Worm (Caenorhabditis elegans) whole organism, mixed stage, embryonic: ENCODE results near the gene pup-2.

Experiments used
- ceh-43 ChIP-seq: fragments of 200-800 bp; sonication (Bioruptor generic); optimal IDR thresholded peaks from 2 replicates; lab custom pipeline; 2018; ENCODE audit warnings: mild to moderate bottlenecking, missing genetic modification characterization, moderate library complexity, missing compliant biosample characterization
- cnd-1 ChIP-seq: fragments of 200-800 bp; sonication (Bioruptor generic); optimal IDR thresholded peaks from 2 replicates; lab custom pipeline; 2018; ENCODE audit warnings: mild to moderate bottlenecking, missing genetic modification characterization, missing compliant biosample characterization
- elt-3 ChIP-seq: fragments of 150-350 bp; optimal IDR thresholded peaks from 2 replicates; lab custom pipeline; 2014; ENCODE audit warnings: missing biosample characterization, missing genetic modification characterization
- mab-5 ChIP-seq: fragments of 150-350 bp; optimal IDR thresholded peaks from 2 replicates; lab custom pipeline; 2014; ENCODE audit warnings: missing biosample characterization, missing genetic modification characterization
- mep-1 ChIP-seq: fragments of 150-350 bp; optimal IDR thresholded peaks from 2 replicates; lab custom pipeline; 2017; ENCODE audit warnings: missing biosample characterization, missing genetic modification reagents, missing genetic modification characterization, inconsistent platforms
- pha-4 ChIP-seq: fragments of 150-350 bp; optimal IDR thresholded peaks from 2 replicates; lab custom pipeline; 2018; ENCODE audit warnings: missing biosample characterization, missing genetic modification reagents, missing genetic modification characterization
- sem-2 ChIP-seq: fragments of 200-800 bp; sonication (Bioruptor generic); optimal IDR thresholded peaks from 2 replicates; lab custom pipeline; 2018; ENCODE audit warnings: mild to moderate bottlenecking, missing genetic modification characterization, missing compliant biosample characterization
- unc-39 ChIP-seq: fragments of 150-350 bp; optimal IDR thresholded peaks from 2 replicates; lab custom pipeline; 2014; ENCODE audit warnings: missing biosample characterization, missing genetic modification characterization
- unc-62 ChIP-seq: fragments of 150-350 bp; optimal IDR thresholded peaks from 2 replicates; lab custom pipeline; 2014; ENCODE audit warnings: missing biosample characterization, missing genetic modification reagents, missing genetic modification characterization

DNA sequence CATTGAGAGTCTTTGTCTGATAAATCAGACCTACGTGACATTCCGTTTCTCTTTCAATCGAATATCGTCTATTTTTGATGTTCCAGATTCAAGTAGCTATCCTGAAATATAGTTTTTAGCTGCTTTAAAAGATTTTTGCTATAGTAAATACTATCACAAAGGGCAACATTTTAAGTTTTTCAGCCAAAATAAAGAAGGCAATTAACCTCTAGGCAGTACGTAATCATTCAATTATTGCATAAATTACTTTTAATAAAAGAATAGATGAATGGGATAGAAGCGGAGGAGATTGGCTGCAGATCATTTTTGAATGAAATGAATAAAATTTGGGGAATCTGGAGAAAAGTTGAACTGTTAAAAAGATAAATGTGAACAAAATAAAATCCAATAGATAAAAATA is 16.0 kb upstream of the pup-2 start, which contains the start of gene ulp-1:
- no peak for TF ChIP-seq pha-4 (tag; lab: Kevin White, UChicago)
- TF ChIP-seq elt-3 (tag; lab: Kevin White, UChicago): no peak
- no peak for TF ChIP-seq cnd-1 (tag; lab: Kevin White, UChicago)
- no peak for TF ChIP-seq unc-62 (GFP tag; lab: Kevin White, UChicago)
- no peak for TF ChIP-seq mep-1 (tag; lab: Kevin White, UChicago)
- no peak for TF ChIP-seq mab-5 (tag; lab: Kevin White, UChicago)
- no peak for TF ChIP-seq ceh-43 (GFP tag; lab: Kevin White, UChicago)
- no peak for TF ChIP-seq sem-2 (GFP tag; lab: Kevin White, UChicago)
- TF ChIP-seq unc-39 (tag; lab: Kevin White, UChicago): no peak
